Fruit fly (Drosophila melanogaster) whole organism, embryonic: ENCODE results near the gene hop.

Experiments used
- CG14860 ChIP-seq: fragments of 200-800 bp; sonication (Bioruptor generic); IDR thresholded peaks from 3 replicates; pipeline ENCODE4 v1.3.6; 2022; ENCODE audit warnings: missing biosample characterization, missing genetic modification characterization; ENCODE audit not compliant: partially characterized antibody
- Drgx ChIP-seq: fragments of 200-800 bp; sonication (Bioruptor generic); IDR thresholded peaks from 2 replicates; pipeline ENCODE4 v1.3.6; 2022; ENCODE audit warnings: missing biosample characterization, missing genetic modification characterization
- Ets97D ChIP-seq: fragments of 200-800 bp; sonication (Bioruptor generic); optimal IDR thresholded peaks from 3 replicates; lab custom pipeline; 2016; ENCODE audit warnings: missing biosample characterization, missing genetic modification characterization
- Lim3 ChIP-seq: fragments of 200-800 bp; sonication (Bioruptor generic); IDR thresholded peaks from 2 replicates; pipeline ENCODE4 v1.3.6; 2022; ENCODE audit warnings: missing biosample characterization, missing genetic modification characterization
- Lpt ChIP-seq: fragments of >200 bp; optimal IDR thresholded peaks from 2 replicates; lab custom pipeline; 2018; ENCODE audit warnings: missing biosample characterization, missing genetic modification characterization
- Ravus ChIP-seq: fragments of 200-800 bp; sonication (Bioruptor generic); IDR thresholded peaks from 2 replicates; pipeline ENCODE4 v1.3.6; 2022; ENCODE audit warnings: missing biosample characterization, missing genetic modification characterization
- Sin3A ChIP-seq: fragments of >200 bp; optimal IDR thresholded peaks from 2 replicates; lab custom pipeline; 2018
- Sox102F ChIP-seq: fragments of 200-800 bp; sonication (Bioruptor generic); optimal IDR thresholded peaks from 2 replicates; lab custom pipeline; 2018; ENCODE audit warnings: missing biosample characterization, mild to moderate bottlenecking, missing genetic modification characterization, moderate library complexity
- TFAM ChIP-seq: fragments of 200-800 bp; sonication (Bioruptor generic); optimal IDR thresholded peaks from 2 replicates; lab custom pipeline; 2017; ENCODE audit warnings: missing biosample characterization, missing genetic modification characterization, inconsistent platforms
- az2 ChIP-seq: fragments of 200-800 bp; sonication (Bioruptor generic); optimal IDR thresholded peaks from 3 replicates; lab custom pipeline; 2016; ENCODE audit warnings: missing biosample characterization, missing genetic modification characterization
- fd96Cb ChIP-seq: fragments of 200-800 bp; sonication (Bioruptor generic); optimal IDR thresholded peaks from 2 replicates; lab custom pipeline; 2018; ENCODE audit warnings: missing biosample characterization, mild to moderate bottlenecking, missing genetic modification characterization, moderate library complexity
- gcm ChIP-seq: fragments of 200-800 bp; sonication (Bioruptor generic); optimal IDR thresholded peaks from 2 replicates; lab custom pipeline; 2019; ENCODE audit warnings: missing biosample characterization, mild to moderate bottlenecking, missing genetic modification characterization, moderate library complexity
- tio ChIP-seq: fragments of 200-800 bp; sonication (Bioruptor generic); optimal IDR thresholded peaks from 2 replicates; lab custom pipeline; 2017; ENCODE audit warnings: missing biosample characterization, missing genetic modification characterization, inconsistent platforms

- no peak for TF ChIP-seq Sox102F (GFP tag; lab: Kevin White, UChicago)
- TF ChIP-seq CG14860 (GFP tag; lab: Robert Waterston, UW): peak; percentile 80
- no peak for TF ChIP-seq TFAM (GFP tag; lab: Kevin White, UChicago)
- no peak for TF ChIP-seq Ravus
- TF ChIP-seq Ets97D (GFP tag; lab: Kevin White, UChicago): peak; percentile 28
- TF ChIP-seq Lim3 (GFP tag; lab: Robert Waterston, UW): no peak
- no peak for TF ChIP-seq fd96Cb (tag; lab: Kevin White, UChicago)
- no peak for TF ChIP-seq Lpt (GFP tag; lab: Kevin White, UChicago)
- peak; percentile 37 for TF ChIP-seq Sin3A (lab: Kevin White, UChicago)
- no peak for TF ChIP-seq Drgx (GFP tag; lab: Robert Waterston, UW)
- no peak for TF ChIP-seq gcm
- no peak for TF ChIP-seq tio (GFP tag; lab: Kevin White, UChicago)
- no peak for TF ChIP-seq az2 (GFP tag; lab: Kevin White, UChicago)
Observed at dm6 chrX:11325175-11325768, 42.6 kb downstream of the hop start, which contains the start of gene Gapvd1.
